Fruit fly (Drosophila melanogaster): ENCODE data around the gene Rrp5.

dm6 chr3R:24375561-24375960, 42.4 kb upstream of the Rrp5 start, which contains the start of gene CG17781:
- no peak for TF ChIP-seq Snoo (tag; optimal IDR thresholded peaks at IDR 0.05)
- no peak for TF ChIP-seq Pif1B (GFP tag; optimal IDR thresholded peaks at IDR 0.05)
- TF ChIP-seq rn (GFP tag; IDR thresholded peaks at IDR 0.05): no peak
- no peak for TF ChIP-seq CG12605 (GFP tag; IDR thresholded peaks at IDR 0.05)
- TF ChIP-seq Ets98B (GFP tag; IDR thresholded peaks at IDR 0.05): no peak
- TF ChIP-seq CG34367 (tag; optimal IDR thresholded peaks at IDR 0.05): no peak
- TF ChIP-seq D1 (tag; optimal IDR thresholded peaks at IDR 0.05): no peak
- no peak for TF ChIP-seq CG32121 (GFP tag; IDR thresholded peaks at IDR 0.05)
- TF ChIP-seq fd96Ca (GFP tag; IDR thresholded peaks at IDR 0.05): no peak
- TF ChIP-seq CG13204 (GFP tag; optimal IDR thresholded peaks at IDR 0.05): no peak
- TF ChIP-seq Pif1A (GFP tag; optimal IDR thresholded peaks at IDR 0.05): no peak
- no peak for TF ChIP-seq CG8301 (tag; optimal IDR thresholded peaks at IDR 0.05)

All from whole organism, pupa.